Fruit fly (Drosophila melanogaster): ENCODE data around the gene Cand1.

Gene Cand1

DNA sequence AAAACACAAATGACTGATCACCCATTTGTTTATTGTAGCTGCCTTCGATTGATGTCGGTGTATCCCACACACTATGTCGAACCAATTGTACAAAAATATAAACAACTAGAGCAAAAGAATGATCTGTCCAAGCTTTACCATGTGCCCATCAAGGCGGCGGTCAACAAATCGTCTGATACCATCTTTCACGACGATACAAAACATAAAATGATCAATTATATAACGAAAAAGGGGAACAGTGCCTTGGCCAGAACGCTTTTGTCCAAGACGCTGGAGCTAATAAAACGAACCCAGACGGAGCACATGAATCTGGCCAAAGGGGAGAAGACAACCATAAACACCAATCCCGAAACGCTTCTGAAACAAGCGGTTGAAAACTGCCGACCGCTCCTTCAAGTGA lies 24.3 kb upstream of the Cand1 start:
- TF ChIP-seq pan (optimal IDR thresholded peaks at IDR 0.05): no peak

DNA sequence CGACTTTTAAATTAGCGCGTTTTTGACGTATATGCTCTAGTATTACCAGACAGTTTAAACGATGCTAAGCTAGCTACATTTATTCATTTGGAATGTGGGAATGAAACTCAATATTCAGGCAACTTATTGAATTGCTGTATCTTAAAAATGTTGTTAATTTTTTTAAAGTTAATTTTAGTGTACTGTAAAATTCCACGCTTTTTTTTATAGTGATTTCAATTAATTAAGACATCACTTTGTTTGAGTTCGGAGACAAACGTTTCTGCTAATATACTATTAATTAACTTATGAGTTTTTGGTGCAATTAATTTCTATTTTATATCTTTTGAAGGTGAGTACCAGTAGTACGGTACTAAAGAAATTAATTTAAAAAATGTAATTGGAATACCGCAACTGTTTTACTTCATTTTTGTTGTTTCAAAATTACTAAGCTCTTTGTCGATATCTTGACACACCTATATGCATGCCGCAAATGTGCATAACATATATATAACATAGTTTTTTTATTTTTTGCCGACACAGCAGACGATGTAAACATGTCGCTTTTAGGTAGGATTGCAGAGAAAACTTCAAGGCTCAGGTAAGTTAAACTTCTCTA lies 23.8 kb upstream of the Cand1 start, which contains the start of the genes Cdk1 and mRpS7:
Gene Cdk1, minus strand, starts transcription at position 55 of the 598 bp plus-strand sequence.
Gene mRpS7, plus strand, starts transcription at position 455 of the 598 bp plus-strand sequence.
- TF ChIP-seq psq (optimal IDR thresholded peaks at IDR 0.05): no peak
- TF ChIP-seq Dll (optimal IDR thresholded peaks at IDR 0.05): no peak
- TF ChIP-seq pan (optimal IDR thresholded peaks at IDR 0.05): no peak
- no peak for TF ChIP-seq EcR (GFP tag; optimal IDR thresholded peaks at IDR 0.05)
- TF ChIP-seq usp (GFP tag; optimal IDR thresholded peaks at IDR 0.05): no peak
- no peak for TF ChIP-seq CG8478 (optimal IDR thresholded peaks at IDR 0.05)

DNA sequence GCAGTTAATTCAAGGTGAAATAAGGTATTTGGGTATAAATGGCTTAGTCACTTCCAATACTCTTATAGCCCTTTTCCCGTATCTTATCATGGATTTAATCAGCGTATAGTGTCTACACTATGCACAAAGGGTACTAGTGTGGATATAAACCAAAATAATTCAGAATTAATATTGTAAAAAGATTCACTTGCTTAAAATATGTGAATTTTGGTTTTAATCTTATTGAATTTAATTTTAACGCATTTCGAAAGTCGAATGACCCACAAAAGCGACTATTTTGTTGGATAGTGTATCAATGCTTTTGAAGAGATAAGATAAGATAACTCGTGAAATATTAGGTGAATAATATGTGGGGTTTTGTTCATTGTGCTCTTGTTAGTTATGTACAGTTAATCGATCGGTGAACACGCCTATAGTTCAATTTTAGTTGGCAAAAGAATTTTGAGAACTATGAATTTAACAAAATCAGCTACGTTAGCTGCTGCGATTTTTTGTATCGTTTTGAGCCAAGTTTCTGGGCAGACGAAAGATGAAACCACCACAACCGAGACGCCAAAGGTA lies 19.5 kb upstream of the Cand1 start, which contains the start of gene CG5096:
Gene CG5096, plus strand, starts transcription at position 374 of the 561 bp plus-strand sequence.
- TF ChIP-seq usp (GFP tag; optimal IDR thresholded peaks at IDR 0.05) (no peak), CG8478 (optimal IDR thresholded peaks at IDR 0.05) (no peak), psq (optimal IDR thresholded peaks at IDR 0.05) (no peak), pan (optimal IDR thresholded peaks at IDR 0.05) (no peak), Dll (optimal IDR thresholded peaks at IDR 0.05) (no peak), EcR (GFP tag; optimal IDR thresholded peaks at IDR 0.05) (no peak)

DNA sequence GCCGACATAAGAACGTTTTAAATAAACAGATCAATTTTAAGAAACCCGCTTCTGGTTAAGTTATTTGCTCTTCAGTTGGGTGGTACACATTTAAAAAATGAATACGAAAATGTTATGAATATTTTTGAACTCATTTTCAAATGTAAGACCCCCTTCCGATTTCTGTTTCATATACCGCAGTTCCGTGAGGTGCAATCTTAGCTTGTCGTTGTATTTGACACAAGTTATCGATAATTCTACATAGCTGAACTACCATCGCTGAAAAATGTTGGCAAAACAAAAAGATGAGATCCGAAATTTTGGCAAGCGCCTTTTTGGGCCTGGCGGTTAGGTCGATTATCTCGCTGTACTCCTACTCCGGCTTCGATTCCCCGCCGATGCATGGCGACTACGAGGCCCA lies 17.4 kb upstream of the Cand1 start, which contains the start of gene gny:
Gene gny, plus strand, starts transcription at position 239 of the 400 bp plus-strand sequence.
- TF ChIP-seq CG8478 (optimal IDR thresholded peaks at IDR 0.05): no peak
- no peak for TF ChIP-seq psq (optimal IDR thresholded peaks at IDR 0.05)
- no peak for TF ChIP-seq usp (GFP tag; optimal IDR thresholded peaks at IDR 0.05)
- TF ChIP-seq Dll (optimal IDR thresholded peaks at IDR 0.05): no peak
- TF ChIP-seq pan (optimal IDR thresholded peaks at IDR 0.05): no peak
- TF ChIP-seq EcR (GFP tag; optimal IDR thresholded peaks at IDR 0.05): no peak

DNA sequence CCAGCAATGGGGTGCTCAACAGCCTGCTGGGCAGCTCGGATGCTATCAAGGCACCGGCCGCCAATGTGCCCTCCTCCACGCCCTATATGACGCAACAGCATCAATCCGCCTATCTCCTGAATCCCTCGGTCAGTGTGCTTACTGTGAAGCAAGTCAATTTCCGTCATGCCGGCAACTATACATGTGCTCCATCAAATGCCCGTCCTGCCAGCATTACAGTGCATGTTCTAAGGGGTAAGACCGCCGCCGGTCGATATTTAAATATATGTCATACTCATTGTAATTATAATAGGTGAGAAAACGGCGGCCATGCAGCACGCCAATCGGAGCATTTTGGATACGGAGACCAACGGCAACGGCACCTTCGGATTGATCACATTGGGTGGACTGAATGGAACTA lies 16.1 kb upstream of the Cand1 start:
- TF ChIP-seq CG8478 (optimal IDR thresholded peaks at IDR 0.05): no peak
- no peak for TF ChIP-seq pan (optimal IDR thresholded peaks at IDR 0.05)
- no peak for TF ChIP-seq EcR (GFP tag; optimal IDR thresholded peaks at IDR 0.05)

DNA sequence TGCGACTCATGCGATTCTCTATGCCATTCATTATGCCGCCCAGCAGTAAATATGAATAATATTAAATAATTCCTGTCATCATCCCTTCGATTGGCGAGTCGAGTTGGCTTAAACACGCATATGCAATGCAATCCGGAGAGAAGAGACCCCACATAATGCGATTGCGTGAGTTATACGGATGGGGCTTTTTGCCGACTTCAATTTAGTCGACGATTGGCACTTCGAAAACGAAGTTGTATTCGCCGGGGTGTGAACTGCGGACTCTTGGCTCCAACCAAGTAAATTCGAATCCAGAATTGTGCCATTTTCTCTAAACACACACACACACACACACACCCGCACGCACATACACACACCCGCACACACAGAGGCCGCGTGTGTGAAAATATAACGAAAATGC lies 13.8 kb upstream of the Cand1 start:
- TF ChIP-seq pan (optimal IDR thresholded peaks at IDR 0.05): peak; percentile 2
- no peak for TF ChIP-seq psq (optimal IDR thresholded peaks at IDR 0.05)

DNA sequence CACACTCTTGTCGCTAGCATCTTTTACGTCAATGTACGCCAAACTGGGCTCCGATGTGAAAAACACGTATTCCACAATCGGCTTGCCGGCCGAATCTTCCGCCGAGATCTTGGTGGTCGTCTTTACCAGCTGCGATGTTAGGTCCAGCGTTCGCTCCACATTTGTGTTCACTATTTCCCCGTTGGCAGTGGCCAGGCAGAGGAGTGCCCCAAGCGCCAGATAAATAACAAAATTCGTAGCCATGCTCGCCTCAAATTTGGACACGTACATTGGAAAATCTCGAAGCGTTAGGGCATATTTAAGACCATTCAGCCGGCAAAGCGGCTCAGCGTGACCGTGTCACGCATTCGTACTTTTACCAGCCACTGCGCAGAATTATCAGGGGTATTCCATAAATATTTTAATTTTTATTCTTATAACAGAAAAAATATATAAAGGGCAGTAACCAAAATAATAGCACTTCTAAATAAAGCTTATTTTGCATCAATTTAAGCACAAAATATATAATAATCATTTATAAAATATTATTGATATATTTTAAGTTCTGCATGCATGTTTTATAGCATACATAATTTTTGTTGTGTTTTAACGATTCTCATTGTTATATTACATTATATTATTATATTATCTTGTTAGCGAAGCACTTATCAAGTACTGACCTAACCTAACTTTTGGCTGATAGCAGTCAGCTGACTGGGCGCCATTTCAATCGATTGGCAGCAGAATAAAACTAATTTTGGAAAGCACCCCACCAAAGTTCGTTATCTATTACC lies 13.1 kb upstream of the Cand1 start, which contains the start of the genes CG33303 and dpr19:
Gene CG33303, minus strand, starts transcription at position 294 of the 773 bp plus-strand sequence.
Gene dpr19, plus strand, starts transcription at position 705 of the 773 bp plus-strand sequence.
- TF ChIP-seq Dll (optimal IDR thresholded peaks at IDR 0.05): no peak
- no peak for TF ChIP-seq psq (optimal IDR thresholded peaks at IDR 0.05)
- TF ChIP-seq EcR (GFP tag; optimal IDR thresholded peaks at IDR 0.05): no peak
- no peak for TF ChIP-seq CG8478 (optimal IDR thresholded peaks at IDR 0.05)
- TF ChIP-seq pan (optimal IDR thresholded peaks at IDR 0.05): peak; percentile 21
- TF ChIP-seq usp (GFP tag; optimal IDR thresholded peaks at IDR 0.05): no peak

DNA sequence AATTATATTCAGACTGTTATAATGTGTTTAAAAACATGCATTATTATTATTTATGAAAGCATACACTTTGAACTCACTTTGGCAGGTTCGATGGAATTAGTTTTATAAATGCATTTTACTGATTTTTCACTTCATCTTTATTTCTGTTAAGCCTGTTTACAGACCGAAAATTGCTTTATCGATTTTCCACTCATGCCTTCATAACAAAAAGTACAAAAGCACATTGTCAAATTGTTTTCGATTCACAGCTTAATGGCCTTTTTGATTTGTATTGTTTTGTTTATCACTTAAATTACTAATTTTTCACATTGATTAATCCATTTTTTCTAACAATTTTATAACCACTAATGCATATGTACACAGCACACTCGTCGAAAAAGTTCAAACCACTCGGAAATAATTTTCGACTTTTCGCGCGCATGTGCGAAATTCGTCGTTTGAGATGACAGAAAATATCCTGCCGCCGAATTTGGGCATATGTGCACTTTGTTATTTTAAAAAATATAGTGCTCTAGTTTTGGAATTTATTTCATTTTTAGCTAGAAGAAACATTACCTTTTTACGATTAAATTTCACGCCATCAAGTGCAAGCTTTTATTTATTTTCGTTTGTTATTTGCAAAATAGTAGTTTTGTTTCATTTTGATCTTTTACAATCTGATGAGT lies 11.2 kb upstream of the Cand1 start, which contains the start of gene rho-5:
Gene rho-5, minus strand, starts transcription at position 296 of the 665 bp plus-strand sequence.
- no peak for TF ChIP-seq usp (GFP tag; optimal IDR thresholded peaks at IDR 0.05)
- no peak for TF ChIP-seq psq (optimal IDR thresholded peaks at IDR 0.05)
- no peak for TF ChIP-seq EcR (GFP tag; optimal IDR thresholded peaks at IDR 0.05)
- TF ChIP-seq CG8478 (optimal IDR thresholded peaks at IDR 0.05): no peak
- TF ChIP-seq Dll (optimal IDR thresholded peaks at IDR 0.05): no peak
- no peak for TF ChIP-seq pan (optimal IDR thresholded peaks at IDR 0.05)

DNA sequence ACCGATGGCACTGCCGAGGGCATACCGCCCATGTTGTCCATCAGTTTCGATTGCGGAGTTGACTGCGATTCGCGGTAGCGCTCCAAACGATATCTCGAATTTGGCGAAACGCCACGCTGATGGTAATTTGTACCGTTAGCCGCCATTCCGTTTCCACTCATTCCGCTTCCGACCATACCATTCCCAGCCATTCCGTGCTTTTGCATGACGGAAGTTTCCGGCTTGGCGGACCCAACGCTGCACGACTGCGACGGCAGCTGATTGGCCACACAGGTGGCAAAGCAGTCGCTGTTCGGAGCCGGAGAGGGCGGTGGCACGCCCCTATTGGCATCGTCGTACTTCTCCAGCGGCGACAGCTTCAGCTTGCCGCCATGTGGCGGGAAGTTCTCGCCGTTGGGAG lies 9.8 kb upstream of the Cand1 start:
- TF ChIP-seq usp (GFP tag; optimal IDR thresholded peaks at IDR 0.05) (no peak), psq (optimal IDR thresholded peaks at IDR 0.05) (no peak), CG8478 (optimal IDR thresholded peaks at IDR 0.05) (no peak), Dll (optimal IDR thresholded peaks at IDR 0.05) (no peak), EcR (GFP tag; optimal IDR thresholded peaks at IDR 0.05) (no peak), pan (optimal IDR thresholded peaks at IDR 0.05) (no peak)

DNA sequence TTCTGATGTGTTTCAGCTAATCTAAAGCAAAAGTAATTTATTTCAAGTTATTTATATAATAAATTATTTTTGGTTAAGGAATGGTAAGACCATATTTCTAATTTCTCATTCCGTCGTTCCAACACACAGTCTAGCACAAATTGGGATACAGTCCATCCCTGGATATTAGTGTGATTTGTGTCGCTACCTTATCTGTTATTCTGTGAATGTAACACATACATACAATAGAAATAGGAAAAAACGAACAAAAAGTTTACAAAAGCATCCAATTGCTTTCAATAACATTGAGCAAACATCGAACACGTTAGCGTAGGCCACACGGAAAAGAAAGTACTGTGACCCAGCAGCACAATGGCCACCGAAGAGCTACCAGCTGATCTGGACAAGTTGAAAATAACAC lies 4.0 kb upstream of the Cand1 start, which contains the start of gene CG5056:
Gene CG5056, plus strand, starts transcription at position 168 of the 400 bp plus-strand sequence.
- TF ChIP-seq usp (GFP tag; optimal IDR thresholded peaks at IDR 0.05) (no peak), Dll (optimal IDR thresholded peaks at IDR 0.05) (no peak), CG8478 (optimal IDR thresholded peaks at IDR 0.05) (no peak), EcR (GFP tag; optimal IDR thresholded peaks at IDR 0.05) (no peak), psq (optimal IDR thresholded peaks at IDR 0.05) (no peak), pan (optimal IDR thresholded peaks at IDR 0.05) (no peak)

DNA sequence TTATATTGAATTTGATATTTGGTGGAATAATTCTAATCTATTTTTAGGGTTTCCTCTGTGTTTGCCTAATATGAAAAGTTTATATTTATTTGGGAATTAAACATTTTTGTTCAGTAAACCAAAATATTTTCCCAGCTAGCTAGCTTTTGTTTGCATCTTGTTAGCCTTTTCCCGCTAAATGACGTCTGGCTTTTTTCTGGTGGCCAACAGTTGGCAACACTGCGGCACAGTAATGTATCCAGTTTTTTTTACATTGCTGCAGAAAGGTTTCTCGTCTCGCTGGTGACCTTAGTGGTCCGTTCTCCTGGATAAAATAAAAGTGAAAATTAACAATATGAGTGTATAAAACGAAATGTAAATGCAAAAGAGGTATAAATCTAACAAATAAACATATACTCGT lies 1.7 kb upstream of the Cand1 start, which contains the start of gene lft:
Gene lft, plus strand, starts transcription at position 243 of the 400 bp plus-strand sequence.
- TF ChIP-seq CG8478 (optimal IDR thresholded peaks at IDR 0.05): no peak

DNA sequence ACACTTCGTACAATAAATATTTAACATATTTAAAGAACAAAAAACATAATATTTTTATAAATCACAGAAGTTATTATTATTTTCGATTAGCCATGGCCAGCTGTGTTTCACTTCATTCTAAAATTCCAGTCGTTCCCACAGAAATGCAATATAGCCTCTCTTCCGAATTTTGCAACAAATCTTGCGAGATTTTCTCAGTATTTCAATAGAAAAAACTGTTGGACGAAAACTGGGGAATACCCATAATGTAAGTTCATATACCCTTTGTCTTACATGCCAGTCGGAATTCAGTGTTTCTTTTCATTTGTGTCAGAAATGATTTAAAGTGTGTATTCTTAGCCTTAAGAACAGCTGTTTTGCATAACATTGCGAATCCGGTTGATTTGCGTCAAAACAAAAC lies 6.0 kb downstream of the Cand1 start, which contains the start of the genes CtsL4 and ClpP:
Gene CtsL4, minus strand, starts transcription at position 90 of the 400 bp plus-strand sequence.
Gene ClpP, plus strand, starts transcription at position 288 of the 400 bp plus-strand sequence.
- no peak for TF ChIP-seq CG8478 (optimal IDR thresholded peaks at IDR 0.05)
- TF ChIP-seq psq (optimal IDR thresholded peaks at IDR 0.05): no peak
- no peak for TF ChIP-seq Dll (optimal IDR thresholded peaks at IDR 0.05)
- TF ChIP-seq usp (GFP tag; optimal IDR thresholded peaks at IDR 0.05): no peak
- no peak for TF ChIP-seq pan (optimal IDR thresholded peaks at IDR 0.05)
- TF ChIP-seq EcR (GFP tag; optimal IDR thresholded peaks at IDR 0.05): no peak

Measured in whole organism.